Worm (Caenorhabditis elegans): ENCODE results near the gene C23G10.1.

The C23G10.1 gene

ce11 chrIII:6168497-6169227 is 40.4 kb upstream of the C23G10.1 start, which contains the start of gene efk-1:
Gene efk-1 (minus strand): TSS chrIII:6168547.
- TF ChIP-seq hlh-1 (tag; optimal IDR thresholded peaks at IDR 0.05), result no peak
- TF ChIP-seq elt-3 (tag; optimal IDR thresholded peaks at IDR 0.05), result no peak
- TF ChIP-seq unc-62 (GFP tag; optimal IDR thresholded peaks at IDR 0.05), result no peak
- TF ChIP-seq nhr-28 (tag; optimal IDR thresholded peaks at IDR 0.05), result no peak
- no peak for TF ChIP-seq nhr-2 (tag; optimal IDR thresholded peaks at IDR 0.05)
- no peak for TF ChIP-seq ceh-39 (tag; optimal IDR thresholded peaks at IDR 0.05)
- TF ChIP-seq ham-2 (GFP tag; optimal IDR thresholded peaks at IDR 0.05), result no peak
- TF ChIP-seq pha-4 (tag; optimal IDR thresholded peaks at IDR 0.05), result no peak

ce11 chrIII:6170038-6170437 is 39.0 kb upstream of the C23G10.1 start:
- TF ChIP-seq unc-62 (GFP tag; optimal IDR thresholded peaks at IDR 0.05), result peak; percentile 60
- TF ChIP-seq ceh-83 (GFP tag; optimal IDR thresholded peaks at IDR 0.05), result no peak
- TF ChIP-seq blmp-1 (tag; optimal IDR thresholded peaks at IDR 0.05), result no peak
- no peak for TF ChIP-seq nhr-2 (tag; optimal IDR thresholded peaks at IDR 0.05)
- peak; percentile 13 for TF ChIP-seq nhr-237 (tag; optimal IDR thresholded peaks at IDR 0.05)
- no peak for TF ChIP-seq nhr-76 (tag; optimal IDR thresholded peaks at IDR 0.05)
- TF ChIP-seq unc-120 (tag; optimal IDR thresholded peaks at IDR 0.05; ENCODE audit: poor library complexity, severe bottlenecking), result peak; percentile 62
- TF ChIP-seq lsy-2 (tag; optimal IDR thresholded peaks at IDR 0.05), result peak; percentile 6
- TF ChIP-seq hlh-1 (tag; optimal IDR thresholded peaks at IDR 0.05), result peak; percentile 18

ce11 chrIII:6173020-6173597 is 36.0 kb upstream of the C23G10.1 start, which contains the start of the genes abcf-3 and F42A10.5:
Gene abcf-3 (plus strand): TSS chrIII:6173403.
Gene F42A10.5 (minus strand): TSS chrIII:6173477.
- no peak for TF ChIP-seq nhr-76 (tag; optimal IDR thresholded peaks at IDR 0.05)
- peak; percentile 16 for TF ChIP-seq nhr-237 (tag; optimal IDR thresholded peaks at IDR 0.05)
- TF ChIP-seq lin-13 (tag; optimal IDR thresholded peaks at IDR 0.05), result peak; percentile 63
- peak; percentile 38 for TF ChIP-seq pha-4 (tag; optimal IDR thresholded peaks at IDR 0.05)
- no peak for TF ChIP-seq ceh-39 (tag; optimal IDR thresholded peaks at IDR 0.05)
- TF ChIP-seq mep-1 (tag; optimal IDR thresholded peaks at IDR 0.05), result peak; percentile 37
- TF ChIP-seq sptf-1 (tag; optimal IDR thresholded peaks at IDR 0.05), result peak; percentile 16
- no peak for TF ChIP-seq cnd-1 (tag; optimal IDR thresholded peaks at IDR 0.05)
- TF ChIP-seq ceh-83 (GFP tag; optimal IDR thresholded peaks at IDR 0.05), result peak; percentile 33
- peak; percentile 70 for TF ChIP-seq lsy-2 (tag; optimal IDR thresholded peaks at IDR 0.05)
- TF ChIP-seq M03D4.4 (tag; optimal IDR thresholded peaks at IDR 0.05), result no peak

ce11 chrIII:6176172-6176571 is 32.9 kb upstream of the C23G10.1 start:
- TF ChIP-seq snpc-4 (tag; optimal IDR thresholded peaks at IDR 0.05) (no peak), sem-2 (GFP tag; optimal IDR thresholded peaks at IDR 0.05) (no peak), nhr-237 (tag; optimal IDR thresholded peaks at IDR 0.05) (no peak), elt-3 (tag; optimal IDR thresholded peaks at IDR 0.05) (no peak), drap-1 (GFP tag; optimal IDR thresholded peaks at IDR 0.05) (no peak), ztf-11 (tag; optimal IDR thresholded peaks at IDR 0.05) (no peak), flh-1 (GFP tag; optimal IDR thresholded peaks at IDR 0.05) (no peak), unc-62 (GFP tag; optimal IDR thresholded peaks at IDR 0.05) (no peak), unc-120 (tag; optimal IDR thresholded peaks at IDR 0.05; ENCODE audit: poor library complexity, severe bottlenecking) (no peak), ceh-83 (GFP tag; optimal IDR thresholded peaks at IDR 0.05) (no peak), mep-1 (tag; optimal IDR thresholded peaks at IDR 0.05) (no peak), hlh-1 (tag; optimal IDR thresholded peaks at IDR 0.05) (no peak)

- TF ChIP-seq ceh-43 (GFP tag; optimal IDR thresholded peaks at IDR 0.05) (no peak), nhr-28 (tag; optimal IDR thresholded peaks at IDR 0.05) (no peak), nhr-12 (tag; optimal IDR thresholded peaks at IDR 0.05) (no peak), mls-2 (tag; optimal IDR thresholded peaks at IDR 0.05) (no peak), snpc-4 (tag; optimal IDR thresholded peaks at IDR 0.05) (no peak), nhr-2 (tag; optimal IDR thresholded peaks at IDR 0.05) (no peak), sptf-1 (tag; optimal IDR thresholded peaks at IDR 0.05) (no peak), sem-2 (GFP tag; optimal IDR thresholded peaks at IDR 0.05) (no peak), unc-62 (GFP tag; optimal IDR thresholded peaks at IDR 0.05) (no peak), ceh-83 (GFP tag; optimal IDR thresholded peaks at IDR 0.05) (no peak), mep-1 (tag; optimal IDR thresholded peaks at IDR 0.05) (no peak), hlh-1 (tag; optimal IDR thresholded peaks at IDR 0.05) (no peak), bed-3 (GFP tag; optimal IDR thresholded peaks at IDR 0.05) (no peak), unc-39 (tag; optimal IDR thresholded peaks at IDR 0.05) (no peak), drap-1 (GFP tag; optimal IDR thresholded peaks at IDR 0.05) (no peak), blmp-1 (tag; optimal IDR thresholded peaks at IDR 0.05) (no peak), mab-5 (tag; optimal IDR thresholded peaks at IDR 0.05) (no peak), elt-1 (tag; optimal IDR thresholded peaks at IDR 0.05; ENCODE audit: borderline replicate concordance, insufficient read depth) (no peak), lin-32 (GFP tag; optimal IDR thresholded peaks at IDR 0.05) (no peak)
These were observed 32.3 kb upstream of the C23G10.1 start, which contains the start of gene F42A10.6 for ce11 chrIII:6176761-6177160. Gene F42A10.6 (minus strand): TSS chrIII:6176861.

Measured in whole organism, mixed stage, embryonic.